Fruit fly (Drosophila melanogaster) whole organism, prepupa: ENCODE data around the gene trv.

Experiments
- Blimp-1 ChIP-seq: fragments of 200-800 bp; sonication (Bioruptor generic); optimal IDR thresholded peaks from 3 replicates; lab custom pipeline; 2017; ENCODE audit warnings: missing biosample characterization, missing genetic modification characterization, mild to moderate bottlenecking, moderate library complexity, missing genetic modification reagents
- CG10631 ChIP-seq: fragments of 200-800 bp; sonication (Bioruptor generic); optimal IDR thresholded peaks from 2 replicates; lab custom pipeline; 2016; ENCODE audit warnings: missing biosample characterization, missing genetic modification characterization
- CG10669 ChIP-seq: fragments of 200-800 bp; sonication (Bioruptor generic); optimal IDR thresholded peaks from 3 replicates; lab custom pipeline; 2018; ENCODE audit warnings: missing biosample characterization, mild to moderate bottlenecking, missing genetic modification characterization, moderate library complexity
- CG11902 ChIP-seq: fragments of 200-800 bp; sonication (Bioruptor generic); optimal IDR thresholded peaks from 3 replicates; lab custom pipeline; 2016; ENCODE audit warnings: missing biosample characterization, missing genetic modification characterization
- CG15336 ChIP-seq: fragments of 200-800 bp; sonication (Bioruptor generic); IDR thresholded peaks from 2 replicates; pipeline ENCODE4 v1.3.6; 2022; ENCODE audit warnings: missing biosample characterization, missing genetic modification characterization
- CG1621 ChIP-seq: fragments of 200-800 bp; sonication (Bioruptor generic); optimal IDR thresholded peaks from 3 replicates; lab custom pipeline; 2018; ENCODE audit warnings: missing biosample characterization, mild to moderate bottlenecking, missing genetic modification characterization
- CG16779 ChIP-seq: fragments of 200-800 bp; sonication (Bioruptor generic); optimal IDR thresholded peaks from 3 replicates; lab custom pipeline; 2017; ENCODE audit warnings: missing biosample characterization, mild to moderate bottlenecking, missing genetic modification characterization
- CG3032 ChIP-seq: fragments of 200-800 bp; optimal IDR thresholded peaks from 2 replicates; lab custom pipeline; 2019; ENCODE audit warnings: missing biosample characterization, mild to moderate bottlenecking, missing genetic modification characterization, moderate library complexity
- CG34406 ChIP-seq: fragments of 200-800 bp; sonication (Bioruptor generic); optimal IDR thresholded peaks from 3 replicates; lab custom pipeline; 2016; ENCODE audit warnings: missing biosample characterization, missing genetic modification characterization
- CG4318 ChIP-seq: fragments of 200-800 bp; sonication (Bioruptor generic); optimal IDR thresholded peaks from 3 replicates; lab custom pipeline; 2017; ENCODE audit warnings: missing biosample characterization, mild to moderate bottlenecking, missing genetic modification characterization
- CG6163 ChIP-seq: fragments of 200-800 bp; sonication (Bioruptor generic); IDR thresholded peaks from 3 replicates; pipeline ENCODE4 v1.3.6; 2022; ENCODE audit warnings: missing biosample characterization, missing genetic modification characterization
- CG6276 ChIP-seq: fragments of 200-800 bp; sonication (Bioruptor generic); optimal IDR thresholded peaks from 2 replicates; lab custom pipeline; 2017; ENCODE audit warnings: missing biosample characterization, mild to moderate bottlenecking, missing genetic modification characterization
- CG6792 ChIP-seq: fragments of 200-800 bp; sonication (Bioruptor generic); optimal IDR thresholded peaks from 3 replicates; lab custom pipeline; 2016; ENCODE audit warnings: missing biosample characterization, missing genetic modification characterization
- CG6808 ChIP-seq: fragments of 200-800 bp; sonication (Bioruptor generic); optimal IDR thresholded peaks from 3 replicates; lab custom pipeline; 2017; ENCODE audit warnings: missing biosample characterization, missing genetic modification characterization, mild to moderate bottlenecking, moderate library complexity, missing genetic modification reagents
- CG6854 ChIP-seq: fragments of 200-800 bp; sonication (Bioruptor generic); optimal IDR thresholded peaks from 2 replicates; lab custom pipeline; 2017; ENCODE audit warnings: missing biosample characterization, mild to moderate bottlenecking, missing genetic modification characterization
- CG7368 ChIP-seq: fragments of 200-800 bp; sonication (Bioruptor generic); optimal IDR thresholded peaks from 3 replicates; lab custom pipeline; 2016; ENCODE audit warnings: missing biosample characterization, missing genetic modification characterization
- CG8319 ChIP-seq: fragments of 200-800 bp; sonication (Bioruptor generic); optimal IDR thresholded peaks from 3 replicates; lab custom pipeline; 2016; ENCODE audit warnings: missing biosample characterization, missing genetic modification characterization
- CG9139 ChIP-seq: fragments of 200-800 bp; sonication (Bioruptor generic); optimal IDR thresholded peaks from 3 replicates; lab custom pipeline; 2017; ENCODE audit warnings: missing biosample characterization, mild to moderate bottlenecking, missing genetic modification characterization
- Eip75B ChIP-seq: fragments of 200-800 bp; sonication (Bioruptor generic); optimal IDR thresholded peaks from 3 replicates; lab custom pipeline; 2016; ENCODE audit warnings: missing biosample characterization, missing genetic modification characterization
- Eip78C ChIP-seq: fragments of 200-800 bp; sonication (Bioruptor generic); peaks from one replicate; lab custom pipeline; 2016; ENCODE audit warnings: missing biosample characterization, missing genetic modification characterization
- Eip93F ChIP-seq: fragments of 200-800 bp; sonication (Bioruptor generic); optimal IDR thresholded peaks from 2 replicates; lab custom pipeline; 2016; ENCODE audit warnings: missing biosample characterization, mild to moderate bottlenecking, missing genetic modification characterization
- Hr38 ChIP-seq: sonication (Bioruptor generic); optimal IDR thresholded peaks from 2 replicates; lab custom pipeline; 2016; ENCODE audit warnings: missing biosample characterization, missing genetic modification characterization
- Hr4 ChIP-seq: fragments of 200-800 bp; sonication (Bioruptor generic); optimal IDR thresholded peaks from 3 replicates; lab custom pipeline; 2016; ENCODE audit warnings: missing biosample characterization, missing genetic modification characterization
- Lpt ChIP-seq: fragments of 200-800 bp; sonication (Bioruptor generic); optimal IDR thresholded peaks from 3 replicates; lab custom pipeline; 2016; ENCODE audit warnings: missing biosample characterization, missing genetic modification characterization
- OdsH ChIP-seq: fragments of 200-800 bp; sonication (Bioruptor generic); optimal IDR thresholded peaks from 3 replicates; lab custom pipeline; 2016; ENCODE audit warnings: missing biosample characterization, missing genetic modification characterization
- Sox102F ChIP-seq: fragments of 200-800 bp; sonication (Bioruptor generic); optimal IDR thresholded peaks from 2 replicates; lab custom pipeline; 2016; ENCODE audit warnings: missing biosample characterization, mild to moderate bottlenecking, missing genetic modification characterization
- Sox14 ChIP-seq: fragments of 200-800 bp; sonication (Bioruptor generic); optimal IDR thresholded peaks from 3 replicates; lab custom pipeline; 2016; ENCODE audit warnings: missing biosample characterization, missing genetic modification characterization
- Sox15 ChIP-seq: fragments of 200-800 bp; sonication (Bioruptor generic); optimal IDR thresholded peaks from 3 replicates; lab custom pipeline; 2016; ENCODE audit warnings: missing biosample characterization, missing genetic modification characterization
- cyc ChIP-seq: fragments of 200-800 bp; sonication (Bioruptor generic); optimal IDR thresholded peaks from 3 replicates; lab custom pipeline; 2016; ENCODE audit warnings: missing biosample characterization, missing genetic modification characterization
- dac ChIP-seq: fragments of 200-800 bp; sonication (Bioruptor generic); optimal IDR thresholded peaks from 2 replicates; lab custom pipeline; 2017; ENCODE audit warnings: missing biosample characterization, mild to moderate bottlenecking, missing genetic modification characterization
- eg ChIP-seq: fragments of 200-800 bp; sonication (Bioruptor generic); IDR thresholded peaks from 3 replicates; pipeline ENCODE4 v1.3.6; 2022; ENCODE audit warnings: missing biosample characterization, missing genetic modification characterization
- esn ChIP-seq: fragments of 200-800 bp; sonication (Bioruptor generic); optimal IDR thresholded peaks from 2 replicates; lab custom pipeline; 2016; ENCODE audit warnings: missing biosample characterization, mild to moderate bottlenecking, missing genetic modification characterization, moderate library complexity
- fd59A ChIP-seq: fragments of 200-800 bp; sonication (Bioruptor generic); optimal IDR thresholded peaks from 2 replicates; lab custom pipeline; 2017; ENCODE audit warnings: missing biosample characterization, mild to moderate bottlenecking, missing genetic modification characterization, missing genetic modification reagents
- lz ChIP-seq: fragments of 200-800 bp; sonication (Bioruptor generic); optimal IDR thresholded peaks from 3 replicates; lab custom pipeline; 2016; ENCODE audit warnings: missing biosample characterization, missing genetic modification characterization
- net ChIP-seq: fragments of 200-800 bp; sonication (Bioruptor generic); optimal IDR thresholded peaks from 3 replicates; lab custom pipeline; 2016; ENCODE audit warnings: missing biosample characterization, missing genetic modification characterization
- pdm3 ChIP-seq: fragments of 200-800 bp; sonication (Bioruptor generic); optimal IDR thresholded peaks from 3 replicates; lab custom pipeline; 2016; ENCODE audit warnings: missing biosample characterization, missing genetic modification characterization
- salr ChIP-seq, 2 experiments: fragments of 200-800 bp; sonication (Bioruptor generic); optimal IDR thresholded peaks; 3 replicates each; lab custom pipeline; 2016 to 2018; ENCODE audit warnings: missing biosample characterization in 2 of 2, missing genetic modification characterization in 2 of 2, mild to moderate bottlenecking in 1 of 2
- spab ChIP-seq: fragments of 200-800 bp; sonication (Bioruptor generic); optimal IDR thresholded peaks from 2 replicates; lab custom pipeline; 2017; ENCODE audit warnings: missing biosample characterization, mild to moderate bottlenecking, missing genetic modification characterization, missing genetic modification reagents
- ss ChIP-seq, 2 experiments: fragments of 200-800 bp; sonication (Bioruptor generic); optimal IDR thresholded peaks; 2 replicates in 1 of 2; 3 replicates in 1 of 2; lab custom pipeline; 2017 to 2018; ENCODE audit warnings: mild to moderate bottlenecking in 2 of 2, missing biosample characterization in 2 of 2, missing genetic modification characterization in 2 of 2, moderate library complexity in 1 of 2
- svp ChIP-seq: fragments of 200-800 bp; sonication (Bioruptor generic); peaks from one replicate; lab custom pipeline; 2016; ENCODE audit warnings: missing biosample characterization, missing genetic modification characterization
- vri ChIP-seq: fragments of 200-800 bp; sonication (Bioruptor generic); optimal IDR thresholded peaks from 3 replicates; lab custom pipeline; 2016; ENCODE audit warnings: missing biosample characterization, mild to moderate bottlenecking, missing genetic modification characterization

trv gene

DNA sequence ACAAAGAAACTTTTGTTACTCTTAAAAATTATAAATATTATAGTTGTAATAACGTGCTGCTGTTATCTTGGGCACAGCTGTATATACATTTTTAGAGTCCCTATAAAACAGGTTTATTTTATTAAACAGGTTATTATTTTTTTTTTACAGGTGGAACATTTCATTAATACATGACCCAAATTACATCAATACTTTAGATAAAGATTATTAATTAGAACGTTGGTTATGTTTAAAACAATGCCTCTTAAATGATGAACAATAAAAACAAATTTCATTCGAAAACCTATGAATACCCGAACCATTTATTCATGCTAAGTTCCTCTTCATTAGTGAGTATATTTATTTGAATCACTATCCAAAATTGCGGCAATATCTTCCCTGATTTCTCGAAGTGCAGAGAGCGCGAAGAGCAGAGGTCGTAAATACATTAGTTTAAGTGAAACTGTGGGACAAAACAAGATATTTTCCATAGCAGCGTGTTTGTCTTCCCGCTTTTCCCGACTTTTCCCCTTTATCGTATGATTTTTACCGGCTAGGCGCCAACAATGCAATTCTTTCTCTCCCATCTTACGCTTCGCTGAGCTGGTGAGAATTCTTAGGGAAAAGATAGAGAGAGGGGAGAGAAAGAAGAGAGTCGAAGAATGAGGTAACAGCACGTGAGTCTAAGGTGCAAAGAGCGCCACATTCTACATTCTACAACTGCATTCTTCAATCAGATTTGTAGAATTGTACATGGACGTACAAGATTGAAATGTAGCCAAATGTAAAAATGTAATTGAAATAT, 37.6 kb upstream of the trv start (continued):
- TF ChIP-seq pdm3 (GFP tag; lab: Kevin White, UChicago) (peak; percentile 11), Hr38 (no peak), ss (GFP tag; optimal IDR thresholded peaks at IDR 0.05; lab: Kevin White, UChicago) (no peak), Eip78C (GFP tag; lab: Kevin White, UChicago) (peak; percentile 72), CG16779 (tag; lab: Kevin White, UChicago) (no peak), CG7368 (GFP tag; lab: Kevin White, UChicago) (no peak), CG3032 (tag; lab: Kevin White, UChicago) (no peak), CG6276 (GFP tag; lab: Kevin White, UChicago) (peak; percentile 61), CG1621 (tag; lab: Kevin White, UChicago) (peak; percentile 7), CG10631 (peak; percentile 49), lz (no peak), net (peak; percentile 41), Eip75B (GFP tag; lab: Kevin White, UChicago) (no peak), salr (GFP tag; optimal IDR thresholded peaks at IDR 0.05; lab: Kevin White, UChicago) (peak in 1 of 2 experiments; percentile 86), CG6792 (peak; percentile 15), spab (no peak), CG34406 (GFP tag; lab: Kevin White, UChicago) (peak; percentile 14), CG8319 (GFP tag; lab: Kevin White, UChicago) (no peak), CG11902 (GFP tag; lab: Kevin White, UChicago) (peak; percentile 24), dac (GFP tag; lab: Kevin White, UChicago) (peak; percentile 27), cyc (GFP tag; lab: Kevin White, UChicago) (no peak), CG10669 (peak; percentile 34), CG6808 (no peak), CG15336 (GFP tag; lab: Robert Waterston, UW) (peak; percentile 59), Hr4 (GFP tag; lab: Kevin White, UChicago) (peak; percentile 50), Sox15 (GFP tag; lab: Kevin White, UChicago) (peak; percentile 12), OdsH (GFP tag; lab: Kevin White, UChicago) (peak; percentile 49), eg (GFP tag; lab: Robert Waterston, UW) (peak; percentile 76), CG4318 (peak; percentile 67), esn (GFP tag; lab: Kevin White, UChicago) (no peak), CG6163 (GFP tag; lab: Robert Waterston, UW) (peak; percentile 69), vri (GFP tag; lab: Kevin White, UChicago) (peak; percentile 12), CG6854 (GFP tag; lab: Kevin White, UChicago) (no peak), fd59A (no peak), Eip93F (GFP tag; lab: Kevin White, UChicago) (no peak), Sox102F (GFP tag; lab: Kevin White, UChicago) (no peak), CG9139 (no peak), Sox14 (GFP tag; lab: Kevin White, UChicago) (peak; percentile 44), Lpt (no peak)

DNA sequence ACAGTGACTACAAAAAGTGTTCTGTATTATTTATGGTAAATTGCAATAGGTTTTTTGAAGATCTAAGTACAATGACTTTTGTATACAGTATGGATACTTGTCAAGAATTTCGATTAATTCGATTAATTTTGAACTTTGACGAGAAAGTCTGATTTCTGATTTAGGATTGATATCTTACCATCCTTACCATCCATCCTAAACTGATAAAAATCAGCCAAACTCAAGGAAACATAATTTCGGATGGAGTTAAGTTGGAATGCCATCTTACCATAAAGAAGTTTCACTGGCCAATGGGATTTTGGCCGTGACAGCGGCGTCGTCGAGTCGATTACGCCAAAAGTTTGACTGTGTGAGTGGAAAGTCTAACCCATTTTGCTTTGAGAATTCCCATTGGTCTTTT, 35.8 kb upstream of the trv start, which contains the start of gene CG4815:
Gene CG4815 (minus strand): TSS at position 101 of the 400 bp plus-strand sequence.
- TF ChIP-seq svp (GFP tag; lab: Kevin White, UChicago) (peak; percentile 14), Blimp-1 (no peak)
